Fruit fly (Drosophila melanogaster) whole organism, embryonic: ENCODE results near the gene Psn.

ENCODE experiments used
- CG10431 ChIP-seq: fragments of 200-800 bp; sonication (Bioruptor generic); optimal IDR thresholded peaks from 3 replicates; lab custom pipeline; 2018; ENCODE audit warnings: missing biosample characterization, mild to moderate bottlenecking, missing genetic modification characterization
- CG10543 ChIP-seq: fragments of 200-800 bp; sonication (Bioruptor generic); optimal IDR thresholded peaks from 3 replicates; lab custom pipeline; 2017; ENCODE audit warnings: missing biosample characterization, mild to moderate bottlenecking, missing genetic modification characterization, moderate library complexity
- CG12236 ChIP-seq: fragments of 200-800 bp; sonication (Bioruptor generic); optimal IDR thresholded peaks from 2 replicates; lab custom pipeline; 2016; ENCODE audit warnings: missing biosample characterization, missing genetic modification characterization
- CG1233 ChIP-seq: fragments of 200-800 bp; sonication (Bioruptor generic); optimal IDR thresholded peaks from 4 replicates; lab custom pipeline; 2018; ENCODE audit warnings: missing biosample characterization, mild to moderate bottlenecking, missing genetic modification characterization
- CG12744 ChIP-seq: fragments of 200-800 bp; sonication (Bioruptor generic); optimal IDR thresholded peaks from 2 replicates; lab custom pipeline; 2016; ENCODE audit warnings: missing biosample characterization, missing genetic modification characterization
- CG12942 ChIP-seq: fragments of 200-800 bp; sonication (Bioruptor generic); optimal IDR thresholded peaks from 3 replicates; lab custom pipeline; 2016; ENCODE audit warnings: missing biosample characterization, missing genetic modification characterization
- CG14050 ChIP-seq: fragments of 200-800 bp; sonication (Bioruptor generic); IDR thresholded peaks from 3 replicates; pipeline ENCODE4 v1.3.6; 2022; ENCODE audit warnings: missing biosample characterization, missing genetic modification characterization
- CG14441 ChIP-seq: fragments of 200-800 bp; sonication (Bioruptor generic); IDR thresholded peaks from 2 replicates; pipeline ENCODE4 v1.3.6; 2022; ENCODE audit warnings: missing biosample characterization, missing genetic modification characterization
- CG15479 ChIP-seq: fragments of 200-800 bp; sonication (Bioruptor generic); optimal IDR thresholded peaks from 3 replicates; lab custom pipeline; 2019; ENCODE audit warnings: missing biosample characterization, mild to moderate bottlenecking, missing genetic modification characterization, moderate library complexity
- CG17328 ChIP-seq: fragments of 200-800 bp; sonication (Bioruptor generic); IDR thresholded peaks from 2 replicates; pipeline ENCODE4 v1.3.6; 2022; ENCODE audit warnings: missing biosample characterization, missing genetic modification characterization
- CG18011 ChIP-seq: fragments of 200-800 bp; sonication (Bioruptor generic); optimal IDR thresholded peaks from 2 replicates; lab custom pipeline; 2017; ENCODE audit warnings: missing biosample characterization, missing genetic modification characterization, mild to moderate bottlenecking, moderate library complexity, missing genotype
- CG30020 ChIP-seq: fragments of 200-800 bp; optimal IDR thresholded peaks from 2 replicates; lab custom pipeline; 2019; ENCODE audit warnings: missing biosample characterization, mild to moderate bottlenecking, missing genetic modification characterization, moderate library complexity
- CG3407 ChIP-seq: fragments of 200-800 bp; sonication (Bioruptor generic); optimal IDR thresholded peaks from 2 replicates; lab custom pipeline; 2018; ENCODE audit warnings: missing biosample characterization, mild to moderate bottlenecking, missing genetic modification characterization
- CG4328 ChIP-seq: fragments of 200-800 bp; sonication (Bioruptor generic); optimal IDR thresholded peaks from 3 replicates; lab custom pipeline; 2017; ENCODE audit warnings: missing biosample characterization, missing genetic modification reagents, missing genetic modification characterization
- CG4820 ChIP-seq: fragments of 200-800 bp; sonication (Bioruptor generic); optimal IDR thresholded peaks from 3 replicates; lab custom pipeline; 2016; ENCODE audit warnings: missing biosample characterization, missing genetic modification characterization
- CG6654 ChIP-seq: fragments of 200-800 bp; sonication (Bioruptor generic); optimal IDR thresholded peaks from 2 replicates; lab custom pipeline; 2017; ENCODE audit warnings: missing biosample characterization, mild to moderate bottlenecking, missing genetic modification characterization
- CG6689 ChIP-seq: fragments of 200-800 bp; sonication (Bioruptor generic); IDR thresholded peaks from 2 replicates; pipeline ENCODE4 v1.3.6; 2022; ENCODE audit warnings: missing biosample characterization, missing genetic modification characterization
- CG6854 ChIP-seq: fragments of 200-800 bp; sonication (Bioruptor generic); optimal IDR thresholded peaks from 3 replicates; lab custom pipeline; 2017; ENCODE audit warnings: missing biosample characterization, mild to moderate bottlenecking, missing genetic modification characterization
- CG7357 ChIP-seq: fragments of 200-800 bp; sonication (Bioruptor generic); IDR thresholded peaks from 3 replicates; pipeline ENCODE4 v1.3.6; 2022; ENCODE audit warnings: missing biosample characterization, missing genetic modification characterization
- CG7745 ChIP-seq: fragments of 200-800 bp; sonication (Bioruptor generic); optimal IDR thresholded peaks from 2 replicates; lab custom pipeline; 2018; ENCODE audit warnings: missing biosample characterization, mild to moderate bottlenecking, missing genetic modification characterization, moderate library complexity
- CG7963 ChIP-seq: fragments of 200-800 bp; sonication (Bioruptor generic); IDR thresholded peaks from 3 replicates; pipeline ENCODE4 v1.3.6; 2022; ENCODE audit warnings: missing biosample characterization, missing genetic modification characterization; ENCODE audit not compliant: partially characterized antibody
- CG8478 ChIP-seq: fragments of >200 bp; optimal IDR thresholded peaks from 2 replicates; lab custom pipeline; 2018
- CG8924 ChIP-seq: fragments of 200-800 bp; optimal IDR thresholded peaks from 3 replicates; lab custom pipeline; 2019; ENCODE audit warnings: missing biosample characterization, mild to moderate bottlenecking, missing genetic modification characterization, moderate library complexity
- CHES-1-like ChIP-seq: fragments of 200-800 bp; sonication (Bioruptor generic); optimal IDR thresholded peaks from 2 replicates; lab custom pipeline; 2016; ENCODE audit warnings: missing biosample characterization, missing genetic modification characterization
- Dad ChIP-seq: fragments of 200-800 bp; sonication (Bioruptor generic); optimal IDR thresholded peaks from 3 replicates; lab custom pipeline; 2016; ENCODE audit warnings: missing biosample characterization, missing genetic modification characterization
- Deaf1 ChIP-seq: fragments of 200-800 bp; optimal IDR thresholded peaks from 3 replicates; lab custom pipeline; 2019; ENCODE audit warnings: missing biosample characterization, mild to moderate bottlenecking, missing genetic modification characterization, moderate library complexity
- Dek ChIP-seq: fragments of 200-800 bp; sonication (Bioruptor generic); optimal IDR thresholded peaks from 3 replicates; lab custom pipeline; 2019; ENCODE audit warnings: missing biosample characterization, mild to moderate bottlenecking, missing genetic modification characterization, moderate library complexity
- Hand ChIP-seq: fragments of 200-800 bp; sonication (Bioruptor generic); optimal IDR thresholded peaks from 2 replicates; lab custom pipeline; 2017; ENCODE audit warnings: mild to moderate bottlenecking, missing biosample characterization, missing genetic modification reagents, missing genetic modification characterization
- Hr51 ChIP-seq, 2 experiments: fragments of 200-800 bp; sonication (Bioruptor generic); optimal IDR thresholded peaks; 2 replicates in 1 of 2; 3 replicates in 1 of 2; lab custom pipeline; 2016 to 2018; ENCODE audit warnings: missing biosample characterization in 2 of 2, missing genetic modification characterization in 2 of 2, mild to moderate bottlenecking in 1 of 2, moderate library complexity in 1 of 2
- Med ChIP-seq: fragments of 200-800 bp; sonication (Bioruptor generic); peaks from one replicate; lab custom pipeline; 2016; ENCODE audit warnings: missing biosample characterization, missing genetic modification characterization, mild to moderate bottlenecking, inconsistent platforms, moderate library complexity
- Mrtf ChIP-seq: fragments of 200-800 bp; sonication (Bioruptor generic); IDR thresholded peaks from 3 replicates; pipeline ENCODE4 v1.3.6; 2022; ENCODE audit warnings: missing biosample characterization, missing genetic modification characterization
- Optix ChIP-seq: fragments of 200-800 bp; sonication (Bioruptor generic); IDR thresholded peaks from 3 replicates; pipeline ENCODE4 v1.3.6; 2022; ENCODE audit warnings: missing biosample characterization, missing genetic modification characterization
- Rfx ChIP-seq: fragments of 200-800 bp; sonication (Bioruptor generic); IDR thresholded peaks from 2 replicates; pipeline ENCODE4 v1.3.6; 2022; ENCODE audit warnings: missing biosample characterization, missing genetic modification characterization
- Rx ChIP-seq: fragments of 200-800 bp; sonication (Bioruptor generic); IDR thresholded peaks from 2 replicates; pipeline ENCODE4 v1.3.6; 2022; ENCODE audit warnings: missing biosample characterization, missing genetic modification characterization
- Sox102F ChIP-seq: fragments of 200-800 bp; sonication (Bioruptor generic); optimal IDR thresholded peaks from 2 replicates; lab custom pipeline; 2018; ENCODE audit warnings: missing biosample characterization, mild to moderate bottlenecking, missing genetic modification characterization, moderate library complexity
- ab ChIP-seq: fragments of 200-800 bp; sonication (Bioruptor generic); optimal IDR thresholded peaks from 2 replicates; lab custom pipeline; 2016; ENCODE audit warnings: missing biosample characterization, missing genetic modification characterization
- bigmax ChIP-seq: fragments of 200-800 bp; sonication (Bioruptor generic); optimal IDR thresholded peaks from 2 replicates; lab custom pipeline; 2018; ENCODE audit warnings: missing biosample characterization, mild to moderate bottlenecking, missing genetic modification characterization
- cato ChIP-seq: fragments of 200-800 bp; sonication (Bioruptor generic); optimal IDR thresholded peaks from 2 replicates; lab custom pipeline; 2016; ENCODE audit warnings: missing biosample characterization, missing genetic modification characterization, borderline replicate concordance
- chinmo ChIP-seq: fragments of 200-800 bp; sonication (Bioruptor generic); IDR thresholded peaks from 4 replicates; pipeline ENCODE4 v1.3.6; 2022; ENCODE audit warnings: missing biosample characterization, missing genetic modification characterization; ENCODE audit not compliant: partially characterized antibody
- danr ChIP-seq: fragments of 200-800 bp; sonication (Bioruptor generic); IDR thresholded peaks from 2 replicates; pipeline ENCODE4 v1.3.6; 2022; ENCODE audit warnings: missing biosample characterization, missing genetic modification characterization
- ftz-f1 ChIP-seq: fragments of 200-800 bp; sonication (Bioruptor generic); optimal IDR thresholded peaks from 2 replicates; lab custom pipeline; 2016; ENCODE audit warnings: missing biosample characterization, missing genetic modification characterization
- gce ChIP-seq: fragments of 200-800 bp; sonication (Bioruptor generic); IDR thresholded peaks from 3 replicates; pipeline ENCODE4 v1.3.6; 2022; ENCODE audit warnings: missing biosample characterization, missing genetic modification characterization
- gsb-n ChIP-seq: fragments of 200-800 bp; sonication (Bioruptor generic); optimal IDR thresholded peaks from 3 replicates; lab custom pipeline; 2018; ENCODE audit warnings: missing biosample characterization, mild to moderate bottlenecking, missing genetic modification characterization
- lilli ChIP-seq: fragments of 200-800 bp; sonication (Bioruptor generic); optimal IDR thresholded peaks from 3 replicates; lab custom pipeline; 2016; ENCODE audit warnings: missing biosample characterization, missing genetic modification characterization
- mam ChIP-seq: fragments of 200-800 bp; sonication (Bioruptor generic); optimal IDR thresholded peaks from 3 replicates; lab custom pipeline; 2016; ENCODE audit warnings: missing biosample characterization, missing genetic modification characterization
- mld ChIP-seq: fragments of 200-800 bp; sonication (Bioruptor generic); IDR thresholded peaks from 3 replicates; pipeline ENCODE4 v1.3.6; 2022; ENCODE audit warnings: missing biosample characterization, missing genetic modification characterization; ENCODE audit not compliant: partially characterized antibody
- repo ChIP-seq: fragments of 200-800 bp; sonication (Bioruptor generic); optimal IDR thresholded peaks from 2 replicates; lab custom pipeline; 2016; ENCODE audit warnings: missing biosample characterization, missing genetic modification characterization
- ro ChIP-seq: fragments of 200-800 bp; sonication (Bioruptor generic); IDR thresholded peaks from 2 replicates; pipeline ENCODE4 v1.3.6; 2022; ENCODE audit warnings: missing biosample characterization, missing genetic modification characterization
- tgo ChIP-seq: fragments of 200-800 bp; sonication (Bioruptor generic); IDR thresholded peaks from 3 replicates; pipeline ENCODE4 v1.3.6; 2022; ENCODE audit warnings: missing biosample characterization, missing genetic modification characterization
- tin ChIP-seq: fragments of 200-800 bp; sonication (Bioruptor generic); optimal IDR thresholded peaks from 3 replicates; lab custom pipeline; 2016; ENCODE audit warnings: missing biosample characterization, missing genetic modification characterization
- toy ChIP-seq: fragments of 200-800 bp; sonication (Bioruptor generic); IDR thresholded peaks from 2 replicates; pipeline ENCODE4 v1.3.6; 2022; ENCODE audit warnings: missing biosample characterization, missing genetic modification characterization
- zfh2 ChIP-seq: fragments of 200-800 bp; sonication (Bioruptor generic); optimal IDR thresholded peaks from 2 replicates; lab custom pipeline; 2016; ENCODE audit warnings: missing biosample characterization, missing genetic modification characterization

Gene Psn

dm6 chr3L:20474789-20475208 lies 42.5 kb downstream of the Psn start (continued):
- no peak for TF ChIP-seq CG7963 (GFP tag; lab: Robert Waterston, UW)
- TF ChIP-seq chinmo (GFP tag; lab: Robert Waterston, UW) = no peak
- TF ChIP-seq Hr51 (GFP tag; optimal IDR thresholded peaks at IDR 0.05; lab: Kevin White, UChicago) = peak; percentile 87 to 92
- no peak for TF ChIP-seq Rfx (GFP tag; lab: Robert Waterston, UW)
- peak; percentile 34 for TF ChIP-seq CG6654
- TF ChIP-seq CG1233 (GFP tag; lab: Kevin White, UChicago) = peak; percentile 84
- TF ChIP-seq cato (GFP tag; lab: Kevin White, UChicago) = peak; percentile 71
- TF ChIP-seq Optix (GFP tag; lab: Robert Waterston, UW) = no peak
- TF ChIP-seq CG12744 (GFP tag; lab: Kevin White, UChicago) = peak; percentile 74
- peak; percentile 63 for TF ChIP-seq CG30020 (tag; lab: Kevin White, UChicago)
- peak; percentile 94 for TF ChIP-seq CG10543 (GFP tag; lab: Kevin White, UChicago)
- TF ChIP-seq Rx (GFP tag; lab: Robert Waterston, UW) = no peak
- peak; percentile 74 for TF ChIP-seq CG4820
- TF ChIP-seq mld = no peak
- TF ChIP-seq bigmax (GFP tag; lab: Kevin White, UChicago) = no peak
- peak; percentile 78 for TF ChIP-seq Dad (GFP tag; lab: Kevin White, UChicago)
- no peak for TF ChIP-seq CG15479 (GFP tag; lab: Kevin White, UChicago)
- TF ChIP-seq CG7357 = peak; percentile 73
- peak; percentile 49 for TF ChIP-seq ftz-f1 (GFP tag; lab: Kevin White, UChicago)
- no peak for TF ChIP-seq CG14441 (GFP tag; lab: Robert Waterston, UW)
- TF ChIP-seq Deaf1 (tag; lab: Kevin White, UChicago) = peak; percentile 62
- TF ChIP-seq CG12942 (GFP tag; lab: Kevin White, UChicago) = peak; percentile 88
- TF ChIP-seq CG12236 (GFP tag; lab: Kevin White, UChicago) = peak; percentile 68
- TF ChIP-seq Dek (tag; lab: Kevin White, UChicago) = peak; percentile 87
- peak; percentile 53 for TF ChIP-seq ab (GFP tag; lab: Kevin White, UChicago)
- TF ChIP-seq CG18011 = peak; percentile 76
- peak; percentile 78 for TF ChIP-seq CG4328 (GFP tag; lab: Kevin White, UChicago)
- TF ChIP-seq danr (GFP tag; lab: Robert Waterston, UW) = no peak
- peak; percentile 76 for TF ChIP-seq CG6854 (GFP tag; lab: Kevin White, UChicago)
- TF ChIP-seq zfh2 (GFP tag; lab: Kevin White, UChicago) = peak; percentile 90
- no peak for TF ChIP-seq CG8478 (lab: Kevin White, UChicago)
- no peak for TF ChIP-seq toy
- TF ChIP-seq CHES-1-like (GFP tag; lab: Kevin White, UChicago) = peak; percentile 92
- peak; percentile 76 for TF ChIP-seq Hand (GFP tag; lab: Kevin White, UChicago)
- no peak for TF ChIP-seq CG6689 (GFP tag; lab: Robert Waterston, UW)
- TF ChIP-seq lilli (GFP tag; lab: Kevin White, UChicago) = peak; percentile 94
- TF ChIP-seq CG8924 (tag; lab: Kevin White, UChicago) = peak; percentile 91
- peak; percentile 33 for TF ChIP-seq CG10431 (GFP tag; lab: Kevin White, UChicago)
- no peak for TF ChIP-seq tgo
- peak; percentile 83 for TF ChIP-seq Sox102F (GFP tag; lab: Kevin White, UChicago)
- no peak for TF ChIP-seq CG7745 (tag; lab: Kevin White, UChicago)
- TF ChIP-seq mam (GFP tag; lab: Kevin White, UChicago) = peak; percentile 95
- TF ChIP-seq repo (GFP tag; lab: Kevin White, UChicago) = peak; percentile 81
- TF ChIP-seq CG14050 = no peak
- TF ChIP-seq tin (GFP tag; lab: Kevin White, UChicago) = peak; percentile 95
- TF ChIP-seq Mrtf (GFP tag; lab: Robert Waterston, UW) = no peak
- TF ChIP-seq Med (GFP tag; lab: Kevin White, UChicago) = peak; percentile 98
- peak; percentile 83 for TF ChIP-seq gsb-n (tag; lab: Kevin White, UChicago)
- TF ChIP-seq ro (GFP tag; lab: Robert Waterston, UW) = no peak
- TF ChIP-seq CG17328 (GFP tag; lab: Robert Waterston, UW) = no peak
- TF ChIP-seq CG3407 (GFP tag; lab: Kevin White, UChicago) = peak; percentile 68
- no peak for TF ChIP-seq gce (GFP tag; lab: Robert Waterston, UW)
